Worm (Caenorhabditis elegans) whole organism, dauer: Measurements from ENCODE around the gene Y97E10AR.8.

Source experiments
- unc-62 ChIP-seq: sonication (generic microtip); optimal IDR thresholded peaks from 2 replicates; lab custom pipeline; 2017; ENCODE audit warnings: missing biosample characterization, missing genetic modification reagents, missing genetic modification characterization

Gene Y97E10AR.8

ce11 chrV:7995878-7996277 is 9.2 kb upstream of the Y97E10AR.8 start, which contains the start of gene Y97E10AR.2:
Y97E10AR.2 (plus strand) TSS chrV:7996178.
- TF ChIP-seq unc-62 (GFP tag; lab: Kevin White, UChicago), result no peak

- no peak for TF ChIP-seq unc-62 (GFP tag; lab: Kevin White, UChicago)
Measured at ce11 chrV:8000929-8001513, 4.1 kb upstream of the Y97E10AR.8 start, which contains the start of gene Y97E10AR.1. Y97E10AR.1 (plus strand) TSS chrV:8001463.

ce11 chrV:8007460-8008292 is 2.6 kb downstream of the Y97E10AR.8 start, which contains the start of gene Y97E10AR.3:
Y97E10AR.3 (minus strand) TSS chrV:8007510.
- TF ChIP-seq unc-62 (GFP tag; lab: Kevin White, UChicago), result no peak

ce11 chrV:8010103-8010502 is 5.0 kb downstream of the Y97E10AR.8 start, which contains the start of gene Y97E10AR.4:
Y97E10AR.4 (minus strand) TSS chrV:8010233.
- no peak for TF ChIP-seq unc-62 (GFP tag; lab: Kevin White, UChicago)

- no peak for TF ChIP-seq unc-62 (GFP tag; lab: Kevin White, UChicago)
Measured at ce11 chrV:8010846-8011245, 5.7 kb downstream of the Y97E10AR.8 start, which contains the start of gene lmtr-2. lmtr-2 (minus strand) TSS chrV:8011106.

- TF ChIP-seq unc-62 (GFP tag; lab: Kevin White, UChicago), result no peak
Measured at ce11 chrV:8012032-8012431, 6.9 kb downstream of the Y97E10AR.8 start, which contains the start of gene rpb-9. rpb-9 (minus strand) TSS chrV:8012345.

ce11 chrV:8013901-8014388 is 8.8 kb downstream of the Y97E10AR.8 start, which contains the start of gene Y97E10AR.6:
Y97E10AR.6 (minus strand) TSS chrV:8013951.
- TF ChIP-seq unc-62 (GFP tag; lab: Kevin White, UChicago), result no peak

- TF ChIP-seq unc-62 (GFP tag; lab: Kevin White, UChicago), result no peak
Measured at ce11 chrV:8016928-8017327, 11.8 kb downstream of the Y97E10AR.8 start, which contains the start of gene sptl-2. sptl-2 (plus strand) TSS chrV:8017207.

- TF ChIP-seq unc-62 (GFP tag; lab: Kevin White, UChicago), result no peak
Measured at ce11 chrV:8017924-8018323, 12.8 kb downstream of the Y97E10AR.8 start.

ce11 chrV:8018919-8019318 is 13.8 kb downstream of the Y97E10AR.8 start:
- TF ChIP-seq unc-62 (GFP tag; lab: Kevin White, UChicago), result no peak

- no peak for TF ChIP-seq unc-62 (GFP tag; lab: Kevin White, UChicago)
Measured at ce11 chrV:8019783-8020182, 14.7 kb downstream of the Y97E10AR.8 start.

ce11 chrV:8022040-8022439 is 16.9 kb downstream of the Y97E10AR.8 start, which contains the start of gene ech-3:
ech-3 (plus strand) TSS chrV:8022217.
- no peak for TF ChIP-seq unc-62 (GFP tag; lab: Kevin White, UChicago)

ce11 chrV:8024752-8025151 is 19.7 kb downstream of the Y97E10AR.8 start, which contains the start of gene F43H9.3:
F43H9.3 (minus strand) TSS chrV:8024940.
- TF ChIP-seq unc-62 (GFP tag; lab: Kevin White, UChicago), result no peak

- TF ChIP-seq unc-62 (GFP tag; lab: Kevin White, UChicago), result no peak
Measured at ce11 chrV:8025259-8025658, 20.2 kb downstream of the Y97E10AR.8 start.

- TF ChIP-seq unc-62 (GFP tag; lab: Kevin White, UChicago), result no peak
Measured at ce11 chrV:8026343-8026742, 21.2 kb downstream of the Y97E10AR.8 start, which contains the start of gene F43H9.4. F43H9.4 (plus strand) TSS chrV:8026708.
